Fruit fly (Drosophila melanogaster): ENCODE measurements around the gene spri.

spri gene

DNA sequence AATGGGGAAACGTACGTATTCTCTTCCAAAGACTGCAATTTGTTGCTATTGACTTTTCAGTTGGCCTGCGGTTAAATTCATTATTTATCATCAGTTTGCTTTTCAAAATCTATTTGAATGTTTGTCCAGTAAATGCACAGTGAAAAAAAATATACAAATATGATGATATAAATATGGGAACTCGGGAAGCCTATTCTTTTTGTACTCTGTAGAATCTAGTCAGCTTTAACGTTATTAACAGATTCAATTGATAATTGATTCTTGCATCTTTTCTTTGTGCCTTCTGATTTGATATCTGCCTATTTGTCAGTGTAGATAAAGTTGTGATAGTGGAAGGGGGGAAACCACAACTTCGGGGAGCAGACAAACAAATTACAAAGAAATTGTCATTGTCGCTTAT, 41.9 kb downstream of the spri start (continued):
- TF ChIP-seq Xbp1 (GFP tag; optimal IDR thresholded peaks at IDR 0.05), result peak; percentile 72
- TF ChIP-seq crol (GFP tag; IDR thresholded peaks at IDR 0.05), result no peak
- peak; percentile 52; the same call in 2 of the 3 replicates for TF ChIP-seq tgo (GFP tag; IDR thresholded peaks at IDR 0.05)
- TF ChIP-seq Dip2 (GFP tag; IDR thresholded peaks at IDR 0.05), result no peak
- peak; percentile 70 for TF ChIP-seq unpg (GFP tag; optimal IDR thresholded peaks at IDR 0.05)
- no peak for TF ChIP-seq ro (GFP tag; IDR thresholded peaks at IDR 0.05)
- peak; percentile 3 for TF ChIP-seq CG8359 (GFP tag; optimal IDR thresholded peaks at IDR 0.05; ENCODE audit: borderline replicate concordance)
- no peak for TF ChIP-seq exex (tag; optimal IDR thresholded peaks at IDR 0.05)
- no peak for TF ChIP-seq CG17568 (GFP tag; optimal IDR thresholded peaks at IDR 0.05)
- TF ChIP-seq CkIIα-i1 (GFP tag; IDR thresholded peaks at IDR 0.05), result no peak
- peak; percentile 70 for TF ChIP-seq D19A (tag; optimal IDR thresholded peaks at IDR 0.05)
- no peak for TF ChIP-seq Lpt (GFP tag; optimal IDR thresholded peaks at IDR 0.05)
- TF ChIP-seq CG14050 (GFP tag; IDR thresholded peaks at IDR 0.05), result no peak; the same call in 2 of the 3 replicates
- TF ChIP-seq seq (GFP tag; IDR thresholded peaks at IDR 0.05), result no peak
- peak; percentile 35; the same call in 1 of the 2 replicates for TF ChIP-seq onecut (GFP tag; IDR thresholded peaks at IDR 0.05)
- no peak for TF ChIP-seq z (GFP tag; IDR thresholded peaks at IDR 0.05)
- TF ChIP-seq CG13287 (GFP tag; IDR thresholded peaks at IDR 0.05; ENCODE audit: partially characterized antibody), result no peak
- peak; percentile 9 for TF ChIP-seq Lhr (GFP tag; optimal IDR thresholded peaks at IDR 0.05)
- TF ChIP-seq gem (tag; optimal IDR thresholded peaks at IDR 0.05), result peak; percentile 85
- peak; percentile 60 for TF ChIP-seq CG7556 (GFP tag; optimal IDR thresholded peaks at IDR 0.05)
- TF ChIP-seq bab2 (GFP tag; optimal IDR thresholded peaks at IDR 0.05), result peak; percentile 59
- TF ChIP-seq nau (GFP tag; optimal IDR thresholded peaks at IDR 0.05), result peak; percentile 32
- TF ChIP-seq CG10462 (GFP tag; optimal IDR thresholded peaks at IDR 0.05), result no peak
- TF ChIP-seq Hand (GFP tag; optimal IDR thresholded peaks at IDR 0.05), result no peak
- peak; percentile 32 for TF ChIP-seq CG6654 (GFP tag; optimal IDR thresholded peaks at IDR 0.05)
- TF ChIP-seq Atf6 (GFP tag; IDR thresholded peaks at IDR 0.05), result no peak
- TF ChIP-seq ttk (GFP tag; IDR thresholded peaks at IDR 0.05), result peak; percentile 68
- TF ChIP-seq CG6765 (GFP tag; optimal IDR thresholded peaks at IDR 0.05), result no peak
- peak; percentile 44; the same call in 1 of the 2 replicates for TF ChIP-seq ap (GFP tag; IDR thresholded peaks at IDR 0.05)
- TF ChIP-seq nerfin-2 (GFP tag; IDR thresholded peaks at IDR 0.05; ENCODE audit: partially characterized antibody), result no peak
- no peak for TF ChIP-seq HmgD (GFP tag; optimal IDR thresholded peaks at IDR 0.05)
- TF ChIP-seq CG12299 (tag; optimal IDR thresholded peaks at IDR 0.05), result no peak
- TF ChIP-seq CG3995 (GFP tag; optimal IDR thresholded peaks at IDR 0.05), result no peak
- peak; percentile 69 for TF ChIP-seq CG9727 (GFP tag; optimal IDR thresholded peaks at IDR 0.05)
- TF ChIP-seq NFAT (GFP tag; IDR thresholded peaks at IDR 0.05), result no peak
- TF ChIP-seq nom (GFP tag; optimal IDR thresholded peaks at IDR 0.05), result no peak
- TF ChIP-seq luna (GFP tag; optimal IDR thresholded peaks at IDR 0.05), result no peak
- no peak for TF ChIP-seq Sry-δ (GFP tag; optimal IDR thresholded peaks at IDR 0.05)
- no peak for TF ChIP-seq prd (optimal IDR thresholded peaks at IDR 0.05)
- peak; percentile 73 for TF ChIP-seq prd (GFP tag; IDR thresholded peaks at IDR 0.05)
- no peak for TF ChIP-seq B-H2 (GFP tag; optimal IDR thresholded peaks at IDR 0.05)
- TF ChIP-seq pita (GFP tag; optimal IDR thresholded peaks at IDR 0.05), result no peak
- no peak for TF ChIP-seq gro (GFP tag; optimal IDR thresholded peaks at IDR 0.05)
- no peak for TF ChIP-seq sr (GFP tag; IDR thresholded peaks at IDR 0.05)
- TF ChIP-seq ac (GFP tag; optimal IDR thresholded peaks at IDR 0.05), result no peak
- no peak for TF ChIP-seq fd102C (GFP tag; optimal IDR thresholded peaks at IDR 0.05)
- no peak; the same call in 1 of the 2 replicates for TF ChIP-seq CG9215 (GFP tag; IDR thresholded peaks at IDR 0.05)
- TF ChIP-seq CG1529 (GFP tag; optimal IDR thresholded peaks at IDR 0.05), result peak; percentile 56
- no peak for TF ChIP-seq lbe (GFP tag; optimal IDR thresholded peaks at IDR 0.05)

Measured in whole organism, embryonic.